Fruit fly (Drosophila melanogaster): ENCODE data around the gene Trmt61.
A peak's percentile ranks its signal among the peaks of the same experiment; 100 is the strongest.

The Trmt61 gene

DNA sequence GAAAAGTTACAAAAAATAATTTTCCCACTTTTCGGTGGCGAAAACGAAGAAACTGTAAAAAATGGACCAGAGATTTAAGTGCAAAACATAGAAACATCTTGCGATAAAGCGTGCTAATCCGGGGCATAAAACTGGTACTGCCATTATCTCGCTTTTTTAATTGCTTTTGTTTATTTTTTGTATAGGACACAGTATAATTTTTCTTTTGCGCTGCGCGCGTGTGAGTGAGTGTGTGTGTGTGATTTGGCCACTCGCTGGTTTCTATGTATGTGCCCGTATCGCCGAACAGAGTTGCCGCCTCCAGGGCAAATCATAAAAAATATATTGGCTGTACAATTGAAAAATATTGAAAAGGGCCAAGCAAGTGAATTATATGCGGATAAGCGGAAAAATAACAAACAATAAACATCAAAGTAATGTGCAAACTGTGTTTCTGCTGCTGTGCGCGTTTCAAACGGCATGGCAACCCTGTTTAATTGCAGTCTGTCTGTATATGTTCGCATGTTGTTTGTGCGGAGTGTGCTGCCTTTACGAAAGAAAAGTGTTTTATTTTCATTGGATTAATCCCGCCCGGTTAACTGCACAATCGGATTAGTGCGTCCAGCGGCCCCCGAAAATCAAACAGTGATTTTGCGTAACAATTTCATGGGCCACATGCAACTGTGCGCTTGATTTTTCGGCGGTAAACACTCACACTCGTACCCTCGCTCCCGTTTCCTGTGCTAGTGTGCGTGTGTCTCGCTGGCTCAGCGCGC, 17.0 kb upstream of the Trmt61 start (continued):
- TF ChIP-seq corto (GFP tag; optimal IDR thresholded peaks at IDR 0.05) (peak; percentile 89), psq (GFP tag; optimal IDR thresholded peaks at IDR 0.05) (peak; percentile 80), CG2678 (tag; optimal IDR thresholded peaks at IDR 0.05) (peak; percentile 96), Drgx (GFP tag; IDR thresholded peaks at IDR 0.05) (peak; percentile 99), CG6813 (GFP tag; optimal IDR thresholded peaks at IDR 0.05) (peak; percentile 94), pros (GFP tag; optimal IDR thresholded peaks at IDR 0.05) (no peak), CG13424 (tag; optimal IDR thresholded peaks at IDR 0.05) (peak; percentile 93), NfI (GFP tag; optimal IDR thresholded peaks at IDR 0.05) (peak; percentile 96), sima (GFP tag; optimal IDR thresholded peaks at IDR 0.05) (peak; percentile 90), BEAF-32 (GFP tag; optimal IDR thresholded peaks at IDR 0.05) (peak; percentile 27), Optix (GFP tag; IDR thresholded peaks at IDR 0.05) (peak; percentile 97), CG12391 (tag; optimal IDR thresholded peaks at IDR 0.05) (peak; percentile 96), trh (GFP tag; optimal IDR thresholded peaks at IDR 0.05) (peak; percentile 91), BtbVII (GFP tag; optimal IDR thresholded peaks at IDR 0.05) (peak; percentile 94), cato (GFP tag; optimal IDR thresholded peaks at IDR 0.05; ENCODE audit: borderline replicate concordance) (peak; percentile 93), CG13775 (GFP tag; optimal IDR thresholded peaks at IDR 0.05) (peak; percentile 97), CG12299 (tag; optimal IDR thresholded peaks at IDR 0.05) (peak; percentile 77), lov (optimal IDR thresholded peaks at IDR 0.05) (no peak), lov (GFP tag; IDR thresholded peaks at IDR 0.05) (peak; percentile 91), CG17912 (GFP tag; optimal IDR thresholded peaks at IDR 0.05) (peak; percentile 71), Dad (GFP tag; optimal IDR thresholded peaks at IDR 0.05) (peak; percentile 96), Ada2b (GFP tag; IDR thresholded peaks at IDR 0.05) (peak; percentile 97), ro (GFP tag; IDR thresholded peaks at IDR 0.05) (peak; percentile 89), CG8478 (optimal IDR thresholded peaks at IDR 0.05) (peak; percentile 88), Hand (GFP tag; optimal IDR thresholded peaks at IDR 0.05) (peak; percentile 86), nerfin-2 (GFP tag; IDR thresholded peaks at IDR 0.05; ENCODE audit: partially characterized antibody) (no peak), pzg (GFP tag; optimal IDR thresholded peaks at IDR 0.05) (peak; percentile 33), maf-S (GFP tag; optimal IDR thresholded peaks at IDR 0.05) (peak; percentile 97), hth (optimal IDR thresholded peaks at IDR 0.05) (no peak), Hr39 (optimal IDR thresholded peaks at IDR 0.05) (no peak), ap (GFP tag; IDR thresholded peaks at IDR 0.05) (peak; percentile 96), CG4617 (GFP tag; optimal IDR thresholded peaks at IDR 0.05; ENCODE audit: borderline replicate concordance) (peak; percentile 97), Ssrp (tag; optimal IDR thresholded peaks at IDR 0.05) (peak; percentile 96), CG8089 (GFP tag; optimal IDR thresholded peaks at IDR 0.05) (peak; percentile 97), inv (GFP tag; IDR thresholded peaks at IDR 0.05; ENCODE audit: partially characterized antibody) (no peak), MTF-1 (GFP tag; optimal IDR thresholded peaks at IDR 0.05; ENCODE audit: borderline replicate concordance) (peak; percentile 87), Trl (optimal IDR thresholded peaks at IDR 0.05) (peak in 1 of 2 experiments; percentile 76), Trl (GFP tag; optimal IDR thresholded peaks at IDR 0.05) (peak; percentile 98), CG10654 (GFP tag; optimal IDR thresholded peaks at IDR 0.05) (peak; percentile 97), Nf-YB (GFP tag; optimal IDR thresholded peaks at IDR 0.05) (peak; percentile 81), disco-r (GFP tag; optimal IDR thresholded peaks at IDR 0.05) (peak; percentile 97), E2f1 (GFP tag; IDR thresholded peaks at IDR 0.05) (peak; percentile 96), pb (GFP tag; optimal IDR thresholded peaks at IDR 0.05) (peak; percentile 96), Ets65A (GFP tag) (peak; percentile 100), jumu (GFP tag; optimal IDR thresholded peaks at IDR 0.05) (peak; percentile 97), oc (tag; optimal IDR thresholded peaks at IDR 0.05) (no peak), mld (GFP tag; IDR thresholded peaks at IDR 0.05; ENCODE audit: partially characterized antibody) (no peak), HLHmδ (GFP tag; optimal IDR thresholded peaks at IDR 0.05) (no peak), CG30403 (GFP tag; optimal IDR thresholded peaks at IDR 0.05) (peak; percentile 97), az2 (GFP tag; optimal IDR thresholded peaks at IDR 0.05) (peak; percentile 97)
